Worm (Caenorhabditis elegans): ENCODE measurements around the gene F22B3.8.

ce11 chrIV:11469698-11470591, 45.2 kb upstream of the F22B3.8 start, which contains the start of the genes C10C6.13 and wht-2:
- TF ChIP-seq unc-62 (GFP tag; optimal IDR thresholded peaks at IDR 0.05) (no peak), ZK546.5 (tag; optimal IDR thresholded peaks at IDR 0.05) (no peak), snpc-4 (tag; optimal IDR thresholded peaks at IDR 0.05) (no peak), R02D3.7 (tag; optimal IDR thresholded peaks at IDR 0.05) (no peak), lin-39 (tag; optimal IDR thresholded peaks at IDR 0.05) (no peak), sea-2 (GFP tag; optimal IDR thresholded peaks at IDR 0.05) (no peak), ztf-11 (tag; optimal IDR thresholded peaks at IDR 0.05) (no peak), unc-39 (tag; optimal IDR thresholded peaks at IDR 0.05) (no peak), hmg-11 (tag; optimal IDR thresholded peaks at IDR 0.05) (no peak)
